Fruit fly (Drosophila melanogaster): ENCODE results near the gene Poxm.

Poxm gene

DNA sequence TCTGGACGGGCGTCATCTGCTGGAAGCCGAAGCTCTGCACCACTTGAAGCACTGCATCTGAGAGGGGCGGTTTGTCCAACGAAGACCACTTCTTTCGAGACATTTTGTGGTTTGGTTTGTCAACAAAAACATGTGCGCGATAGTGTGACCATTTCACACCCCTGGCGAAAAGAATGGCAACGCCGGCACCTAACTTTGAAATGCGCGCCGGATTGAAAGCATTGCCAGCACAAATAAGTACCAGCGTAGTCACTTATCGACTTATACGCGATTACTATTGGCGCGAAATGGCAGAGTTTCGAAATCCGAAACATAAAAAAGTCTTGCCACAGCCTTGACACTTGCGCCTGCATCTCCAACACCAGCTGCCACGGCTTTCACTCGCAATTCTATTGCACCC, 63.9 kb downstream of the Poxm start, which contains the start of gene CG9630 (continued):
- no peak for TF ChIP-seq bcd (GFP tag; optimal IDR thresholded peaks at IDR 0.05)
- TF ChIP-seq Atf3 (GFP tag; optimal IDR thresholded peaks at IDR 0.05), result no peak
- TF ChIP-seq CG6689 (GFP tag; IDR thresholded peaks at IDR 0.05), result no peak
- no peak for TF ChIP-seq ham (GFP tag; IDR thresholded peaks at IDR 0.05)
- TF ChIP-seq Meics (GFP tag; optimal IDR thresholded peaks at IDR 0.05), result no peak
- peak; percentile 85 for TF ChIP-seq twi (tag; optimal IDR thresholded peaks at IDR 0.05)
- TF ChIP-seq caup (GFP tag; optimal IDR thresholded peaks at IDR 0.05; ENCODE audit: severe bottlenecking), result no peak
- no peak for TF ChIP-seq slou (GFP tag; optimal IDR thresholded peaks at IDR 0.05)
- no peak for TF ChIP-seq Myb (GFP tag; optimal IDR thresholded peaks at IDR 0.05)
- no peak for TF ChIP-seq CG17612 (GFP tag; IDR thresholded peaks at IDR 0.05)
- peak; percentile 36 for TF ChIP-seq CHES-1-like (GFP tag; optimal IDR thresholded peaks at IDR 0.05)
- TF ChIP-seq sisA (GFP tag; IDR thresholded peaks at IDR 0.05), result no peak
- no peak for TF ChIP-seq dmrt11E (tag; optimal IDR thresholded peaks at IDR 0.05)
- peak in 1 of 2 experiments; percentile 2 for TF ChIP-seq insv (GFP tag; optimal IDR thresholded peaks at IDR 0.05)
- no peak for TF ChIP-seq cad (GFP tag; optimal IDR thresholded peaks at IDR 0.05)
- TF ChIP-seq shn (GFP tag; optimal IDR thresholded peaks at IDR 0.05), result no peak
- TF ChIP-seq CG11456 (GFP tag; IDR thresholded peaks at IDR 0.05), result no peak
- peak in 1 of 2 experiments; percentile 32 for TF ChIP-seq tll (GFP tag; optimal IDR thresholded peaks at IDR 0.05)
- no peak for TF ChIP-seq CG16863 (GFP tag; optimal IDR thresholded peaks at IDR 0.05)
- no peak for TF ChIP-seq CG13296 (GFP tag; optimal IDR thresholded peaks at IDR 0.05)
- no peak for TF ChIP-seq CG30403 (GFP tag; optimal IDR thresholded peaks at IDR 0.05)
- no peak for TF ChIP-seq Oaz (GFP tag; IDR thresholded peaks at IDR 0.05)
- TF ChIP-seq Hr51 (GFP tag; optimal IDR thresholded peaks at IDR 0.05), result no peak
- no peak for TF ChIP-seq CG11398 (GFP tag; optimal IDR thresholded peaks at IDR 0.05)
- TF ChIP-seq Dll (GFP tag; IDR thresholded peaks at IDR 0.05; ENCODE audit: partially characterized antibody), result peak; percentile 70
- TF ChIP-seq ac (GFP tag; optimal IDR thresholded peaks at IDR 0.05), result no peak
- peak; percentile 48; the same call in 2 of the 3 replicates for TF ChIP-seq Doc3 (GFP tag; IDR thresholded peaks at IDR 0.05; ENCODE audit: partially characterized antibody)
- TF ChIP-seq zfh1 (GFP tag; IDR thresholded peaks at IDR 0.05), result no peak
- TF ChIP-seq jing (GFP tag; optimal IDR thresholded peaks at IDR 0.05), result no peak
- TF ChIP-seq CG6254 (GFP tag; optimal IDR thresholded peaks at IDR 0.05), result no peak
- TF ChIP-seq CG10321 (GFP tag; IDR thresholded peaks at IDR 0.05), result 0 out of 2 replicates have a peak, but pooled peaks have one; percentile 5
- TF ChIP-seq CG1233 (GFP tag; optimal IDR thresholded peaks at IDR 0.05), result no peak
- peak; percentile 71; the same call in 1 of the 2 replicates for TF ChIP-seq sna (GFP tag; IDR thresholded peaks at IDR 0.05; ENCODE audit: partially characterized antibody)
- TF ChIP-seq sim (GFP tag; IDR thresholded peaks at IDR 0.05), result no peak
- TF ChIP-seq CG31441 (GFP tag; IDR thresholded peaks at IDR 0.05), result no peak
- no peak for TF ChIP-seq dimm (GFP tag; IDR thresholded peaks at IDR 0.05)
- TF ChIP-seq NC2β (GFP tag; optimal IDR thresholded peaks at IDR 0.05), result no peak
- TF ChIP-seq Nf-YB (GFP tag; optimal IDR thresholded peaks at IDR 0.05), result no peak
- no peak for TF ChIP-seq CG31365 (tag; optimal IDR thresholded peaks at IDR 0.05)
- TF ChIP-seq CoRest (tag; optimal IDR thresholded peaks at IDR 0.05), result peak; percentile 4
- TF ChIP-seq CG7963 (GFP tag; IDR thresholded peaks at IDR 0.05; ENCODE audit: partially characterized antibody), result no peak
- no peak for TF ChIP-seq pnt (GFP tag; optimal IDR thresholded peaks at IDR 0.05)
- no peak for TF ChIP-seq unpg (GFP tag; optimal IDR thresholded peaks at IDR 0.05)
- TF ChIP-seq Rfx (GFP tag; IDR thresholded peaks at IDR 0.05), result no peak
- no peak for TF ChIP-seq lola (GFP tag; optimal IDR thresholded peaks at IDR 0.05)
- peak; percentile 48 for TF ChIP-seq hkb (optimal IDR thresholded peaks at IDR 0.05)
- TF ChIP-seq hkb (GFP tag; IDR thresholded peaks at IDR 0.05), result no peak
- peak; percentile 74 for TF ChIP-seq bbx (GFP tag; IDR thresholded peaks at IDR 0.05; ENCODE audit: partially characterized antibody)
- no peak for TF ChIP-seq CG12155 (GFP tag; optimal IDR thresholded peaks at IDR 0.05)
- TF ChIP-seq B-H2 (GFP tag; optimal IDR thresholded peaks at IDR 0.05), result no peak
- no peak for TF ChIP-seq CG14441 (GFP tag; IDR thresholded peaks at IDR 0.05)
